Worm (Caenorhabditis elegans) whole organism, late embryonic: Measurements from ENCODE around the gene C09G5.7.

Experiments used
- ama-1 ChIP-seq: fragments of 150-350 bp; optimal IDR thresholded peaks from 2 replicates; lab custom pipeline; 2014
- ceh-9 ChIP-seq: sonication (generic microtip); optimal IDR thresholded peaks from 2 replicates; lab custom pipeline; 2016; ENCODE audit warnings: mild to moderate bottlenecking, missing genetic modification characterization, inconsistent platforms, missing compliant biosample characterization
- fkh-10 ChIP-seq: fragments of 150-350 bp; optimal IDR thresholded peaks from 2 replicates; lab custom pipeline; 2014; ENCODE audit warnings: missing biosample characterization, missing genetic modification reagents, missing genetic modification characterization
- hlh-15 ChIP-seq: sonication (generic microtip); optimal IDR thresholded peaks from 2 replicates; lab custom pipeline; 2016; ENCODE audit warnings: missing genetic modification characterization, missing compliant biosample characterization
- mec-3 ChIP-seq: sonication (generic microtip); optimal IDR thresholded peaks from 2 replicates; lab custom pipeline; 2016; ENCODE audit warnings: borderline replicate concordance, missing genetic modification characterization, missing compliant biosample characterization
- nfya-1 ChIP-seq: sonication (generic microtip); optimal IDR thresholded peaks from 2 replicates; lab custom pipeline; 2017; ENCODE audit warnings: missing genetic modification characterization, mild to moderate bottlenecking, missing compliant biosample characterization, antibody characterized with exemption, moderate library complexity
- npax-4 ChIP-seq: sonication (generic microtip); optimal IDR thresholded peaks from 2 replicates; lab custom pipeline; 2016; ENCODE audit warnings: missing genetic modification characterization, missing compliant biosample characterization
- pat-9 ChIP-seq: fragments of 200-800 bp; sonication (Bioruptor generic); optimal IDR thresholded peaks from 2 replicates; lab custom pipeline; 2018; ENCODE audit warnings: mild to moderate bottlenecking, missing genetic modification characterization, moderate library complexity, missing compliant biosample characterization
- pqm-1 ChIP-seq: sonication (generic microtip); optimal IDR thresholded peaks from 2 replicates; lab custom pipeline; 2016; ENCODE audit warnings: missing genetic modification characterization, missing compliant biosample characterization
- pros-1 ChIP-seq: fragments of 150-350 bp; optimal IDR thresholded peaks from 2 replicates; lab custom pipeline; 2014; ENCODE audit warnings: missing biosample characterization, missing genetic modification reagents, missing genetic modification characterization
- tbx-2 ChIP-seq: sonication (generic microtip); optimal IDR thresholded peaks from 2 replicates; lab custom pipeline; 2016; ENCODE audit warnings: missing genetic modification characterization, missing compliant biosample characterization
- unc-86 ChIP-seq: sonication (generic microtip); optimal IDR thresholded peaks from 2 replicates; lab custom pipeline; 2016; ENCODE audit warnings: missing genetic modification characterization, missing compliant biosample characterization
- ztf-16 ChIP-seq: sonication (generic microtip); optimal IDR thresholded peaks from 2 replicates; lab custom pipeline; 2017; ENCODE audit warnings: missing genetic modification characterization, missing compliant biosample characterization

- TF ChIP-seq hlh-15 (tag; lab: Kevin White, UChicago), result no peak
- TF ChIP-seq ama-1, result no peak
- TF ChIP-seq fkh-10 (GFP tag; lab: Kevin White, UChicago), result no peak
- no peak for TF ChIP-seq pqm-1 (tag; lab: Kevin White, UChicago)
- no peak for TF ChIP-seq ztf-16 (tag; lab: Kevin White, UChicago)
- TF ChIP-seq mec-3 (tag; lab: Kevin White, UChicago), result no peak
- TF ChIP-seq pros-1 (tag; lab: Kevin White, UChicago), result no peak
- no peak for TF ChIP-seq nfya-1 (tag; lab: Kevin White, UChicago)
- TF ChIP-seq pat-9 (tag; lab: Kevin White, UChicago), result no peak
- no peak for TF ChIP-seq npax-4 (tag; lab: Kevin White, UChicago)
- no peak for TF ChIP-seq tbx-2
- TF ChIP-seq unc-86 (tag; lab: Kevin White, UChicago), result no peak
- no peak for TF ChIP-seq ceh-9
Observed at ce11 chrII:10675302-10675701, 39.4 kb upstream of the C09G5.7 start, which contains the start of gene ptb-1.
